Fruit fly (Drosophila melanogaster) whole organism, adult: ENCODE measurements around the gene smid.

Experiments used
- CG11617 ChIP-seq: fragments of 200-800 bp; sonication (Bioruptor generic); optimal IDR thresholded peaks from 2 replicates; lab custom pipeline; 2017; ENCODE audit warnings: mild to moderate bottlenecking, missing biosample characterization, missing genetic modification reagents, missing genetic modification characterization
- CG12768 ChIP-seq: fragments of 200-800 bp; sonication (Bioruptor generic); optimal IDR thresholded peaks from 2 replicates; lab custom pipeline; 2017; ENCODE audit warnings: missing biosample characterization, missing genetic modification characterization, mild to moderate bottlenecking, moderate library complexity, missing genetic modification reagents
- CG14711 ChIP-seq: fragments of 200-800 bp; sonication (Bioruptor generic); optimal IDR thresholded peaks from 2 replicates; lab custom pipeline; 2018; ENCODE audit warnings: missing biosample characterization, mild to moderate bottlenecking, missing genetic modification characterization, moderate library complexity
- CG1620 ChIP-seq: fragments of 200-800 bp; sonication (Bioruptor generic); optimal IDR thresholded peaks from 2 replicates; lab custom pipeline; 2016; ENCODE audit warnings: missing biosample characterization, missing genetic modification characterization
- CG33017 ChIP-seq: fragments of 200-800 bp; sonication (Bioruptor generic); optimal IDR thresholded peaks from 2 replicates; lab custom pipeline; 2018; ENCODE audit warnings: missing biosample characterization, mild to moderate bottlenecking, missing genetic modification characterization, moderate library complexity
- CG5204 ChIP-seq: fragments of 200-800 bp; sonication (Bioruptor generic); optimal IDR thresholded peaks from 2 replicates; lab custom pipeline; 2016; ENCODE audit warnings: missing biosample characterization, missing genetic modification characterization
- CG7045 ChIP-seq: fragments of 200-800 bp; sonication (Bioruptor generic); optimal IDR thresholded peaks from 2 replicates; lab custom pipeline; 2017; ENCODE audit warnings: missing biosample characterization, mild to moderate bottlenecking, missing genetic modification characterization
- CG7101 ChIP-seq: fragments of 200-800 bp; sonication (Bioruptor generic); optimal IDR thresholded peaks from 2 replicates; lab custom pipeline; 2018; ENCODE audit warnings: missing biosample characterization, mild to moderate bottlenecking, missing genetic modification characterization, moderate library complexity
- Clk ChIP-seq: fragments of 200-800 bp; sonication (Bioruptor generic); optimal IDR thresholded peaks from 2 replicates; lab custom pipeline; 2017; ENCODE audit warnings: missing biosample characterization, missing genetic modification characterization
- Crg-1 ChIP-seq: fragments of 200-800 bp; sonication (Bioruptor generic); optimal IDR thresholded peaks from 2 replicates; lab custom pipeline; 2016; ENCODE audit warnings: missing biosample characterization, missing genetic modification characterization
- Hr96 ChIP-seq: fragments of 200-800 bp; sonication (Bioruptor generic); optimal IDR thresholded peaks from 2 replicates; lab custom pipeline; 2016; ENCODE audit warnings: missing biosample characterization, missing genetic modification characterization
- Mnt ChIP-seq: fragments of 200-800 bp; sonication (Bioruptor generic); optimal IDR thresholded peaks from 2 replicates; lab custom pipeline; 2016; ENCODE audit warnings: missing biosample characterization, mild to moderate bottlenecking, missing genetic modification characterization
- bab1 ChIP-seq: fragments of 200-800 bp; sonication (Bioruptor generic); optimal IDR thresholded peaks from 3 replicates; lab custom pipeline; 2019; ENCODE audit warnings: missing biosample characterization, mild to moderate bottlenecking, missing genetic modification characterization, moderate library complexity
- cic ChIP-seq: fragments of 200-800 bp; sonication (Bioruptor generic); optimal IDR thresholded peaks from 2 replicates; lab custom pipeline; 2017; ENCODE audit warnings: missing biosample characterization, mild to moderate bottlenecking, missing genetic modification characterization, moderate library complexity
- cnc ChIP-seq, 2 experiments: fragments of >200 bp; optimal IDR thresholded peaks; 2 replicates each; lab custom pipeline; 2017
- kay ChIP-seq: fragments of 200-800 bp; sonication (Bioruptor generic); peaks from one replicate; lab custom pipeline; 2016; ENCODE audit warnings: missing biosample characterization, missing genetic modification characterization, borderline replicate concordance
- ovo ChIP-seq: fragments of 200-800 bp; sonication (Bioruptor generic); optimal IDR thresholded peaks from 2 replicates; lab custom pipeline; 2016; ENCODE audit warnings: missing biosample characterization, missing genetic modification characterization
- tj ChIP-seq: fragments of 200-800 bp; sonication (Bioruptor generic); optimal IDR thresholded peaks from 3 replicates; lab custom pipeline; 2017; ENCODE audit warnings: missing biosample characterization, mild to moderate bottlenecking, missing genetic modification characterization, moderate library complexity
- toe ChIP-seq: fragments of 200-800 bp; sonication (Bioruptor generic); optimal IDR thresholded peaks from 2 replicates; lab custom pipeline; 2016; ENCODE audit warnings: missing biosample characterization, missing genetic modification characterization

The smid gene

dm6 chr3L:7422578-7422977 is 41.2 kb downstream of the smid start:
- TF ChIP-seq CG33017 (tag; lab: Kevin White, UChicago) (no peak), Hr96 (GFP tag; lab: Kevin White, UChicago) (no peak), Clk (GFP tag; lab: Kevin White, UChicago) (no peak), bab1 (no peak), CG11617 (no peak), Crg-1 (GFP tag; lab: Kevin White, UChicago) (no peak), tj (GFP tag; lab: Kevin White, UChicago) (no peak), kay (GFP tag; lab: Kevin White, UChicago) (no peak), CG14711 (tag; lab: Kevin White, UChicago) (no peak), cnc (optimal IDR thresholded peaks at IDR 0.05; lab: Kevin White, UChicago) (no peak), CG7101 (no peak), CG12768 (GFP tag; lab: Kevin White, UChicago) (no peak), cic (GFP tag; lab: Kevin White, UChicago) (no peak), toe (GFP tag; lab: Kevin White, UChicago) (no peak), ovo (no peak), Mnt (GFP tag; lab: Kevin White, UChicago) (no peak)

dm6 chr3L:7423517-7423916 is 42.1 kb downstream of the smid start, which contains the start of gene CG42458:
Gene CG42458, plus strand, starts transcription at chr3L:7423827.
- TF ChIP-seq CG1620 (GFP tag; lab: Kevin White, UChicago), result no peak
- TF ChIP-seq kay (GFP tag; lab: Kevin White, UChicago), result peak; percentile 68

dm6 chr3L:7432265-7432664 is 50.9 kb downstream of the smid start:
- TF ChIP-seq CG5204 (GFP tag; lab: Kevin White, UChicago) (no peak), Mnt (GFP tag; lab: Kevin White, UChicago) (no peak), cic (GFP tag; lab: Kevin White, UChicago) (no peak), CG33017 (tag; lab: Kevin White, UChicago) (no peak), CG1620 (GFP tag; lab: Kevin White, UChicago) (no peak)

- TF ChIP-seq cic (GFP tag; lab: Kevin White, UChicago) (no peak), Hr96 (GFP tag; lab: Kevin White, UChicago) (no peak), kay (GFP tag; lab: Kevin White, UChicago) (peak; percentile 62)
Measured at dm6 chr3L:7432811-7433324, 51.5 kb downstream of the smid start.

- TF ChIP-seq cic (GFP tag; lab: Kevin White, UChicago) (peak; percentile 71), Crg-1 (GFP tag; lab: Kevin White, UChicago) (no peak), ovo (no peak), CG33017 (tag; lab: Kevin White, UChicago) (no peak), tj (GFP tag; lab: Kevin White, UChicago) (peak; percentile 46), Mnt (GFP tag; lab: Kevin White, UChicago) (no peak)
Measured at dm6 chr3L:7433325-7433827, 52.0 kb downstream of the smid start.

- TF ChIP-seq Mnt (GFP tag; lab: Kevin White, UChicago), result no peak
- TF ChIP-seq Crg-1 (GFP tag; lab: Kevin White, UChicago), result no peak
- TF ChIP-seq CG12768 (GFP tag; lab: Kevin White, UChicago), result no peak
- TF ChIP-seq CG7101, result no peak
- no peak for TF ChIP-seq cic (GFP tag; lab: Kevin White, UChicago)
- TF ChIP-seq CG1620 (GFP tag; lab: Kevin White, UChicago), result no peak
- TF ChIP-seq CG7045 (GFP tag; lab: Kevin White, UChicago), result no peak
- no peak for TF ChIP-seq bab1
- TF ChIP-seq ovo, result no peak
- no peak for TF ChIP-seq toe (GFP tag; lab: Kevin White, UChicago)
- TF ChIP-seq Hr96 (GFP tag; lab: Kevin White, UChicago), result no peak
Measured at dm6 chr3L:7434198-7434597, 52.8 kb downstream of the smid start.
